Worm (Caenorhabditis elegans) whole organism, L1 larva: ENCODE data around the gene dnj-25.

ENCODE experiments used
- C16A3.4 ChIP-seq: fragments of 150-350 bp; optimal IDR thresholded peaks from 2 replicates; lab custom pipeline; 2014; ENCODE audit warnings: missing biosample characterization, missing genetic modification characterization
- Y116A8C.19 ChIP-seq: sonication (generic microtip); optimal IDR thresholded peaks from 2 replicates; lab custom pipeline; 2016; ENCODE audit warnings: missing compliant biosample characterization, missing genetic modification characterization, borderline replicate concordance
- alr-1 ChIP-seq: fragments of 200-800 bp; sonication (Bioruptor generic); optimal IDR thresholded peaks from 2 replicates; lab custom pipeline; 2018; ENCODE audit warnings: borderline replicate concordance, mild to moderate bottlenecking, missing genetic modification characterization, missing compliant biosample characterization
- aly-2 ChIP-seq: fragments of 150-350 bp; optimal IDR thresholded peaks from 2 replicates; lab custom pipeline; 2014; ENCODE audit warnings: missing biosample characterization, missing genetic modification characterization
- ceh-63 ChIP-seq: fragments of 200-800 bp; sonication (Bioruptor generic); optimal IDR thresholded peaks from 2 replicates; lab custom pipeline; 2018; ENCODE audit warnings: mild to moderate bottlenecking, missing genetic modification characterization, missing compliant biosample characterization
- ceh-90 ChIP-seq: sonication (generic microtip); optimal IDR thresholded peaks from 2 replicates; lab custom pipeline; 2016; ENCODE audit warnings: missing genetic modification characterization, missing compliant biosample characterization
- dpl-1 ChIP-seq, 3 experiments: fragments of 150-350 bp in 2 of 3; sonication (generic microtip) in 1 of 3; optimal IDR thresholded peaks; 2 replicates each; lab custom pipeline; 2014 to 2017; ENCODE audit warnings: missing biosample characterization in 3 of 3, missing genetic modification characterization in 3 of 3, missing genetic modification reagents in 3 of 3
- dsc-1 ChIP-seq: sonication (generic microtip); optimal IDR thresholded peaks from 2 replicates; lab custom pipeline; 2016; ENCODE audit warnings: mild to moderate bottlenecking, missing genetic modification characterization, missing compliant biosample characterization
- efl-1 ChIP-seq, 4 experiments: fragments of 150-350 bp; optimal IDR thresholded peaks in 3 of 4; peaks in 1 of 4; 1 replicate in 1 of 4; 2 replicates in 3 of 4; lab custom pipeline; 2014; ENCODE audit warnings: missing biosample characterization in 2 of 4, missing genetic modification characterization in 2 of 4, missing genetic modification reagents in 2 of 4
- egl-13 ChIP-seq: sonication (generic microtip); optimal IDR thresholded peaks from 2 replicates; lab custom pipeline; 2016; ENCODE audit warnings: missing genotype, missing genetic modification reagents, missing genetic modification characterization, missing compliant biosample characterization
- egl-27 ChIP-seq, 2 experiments: fragments of 150-350 bp in 1 of 2; sonication (generic microtip); optimal IDR thresholded peaks; 3 replicates each; lab custom pipeline; 2017 to 2018; ENCODE audit warnings: missing biosample characterization in 2 of 2, missing genetic modification characterization in 2 of 2, missing genetic modification reagents in 2 of 2
- elt-2 ChIP-seq: sonication (generic microtip); optimal IDR thresholded peaks from 2 replicates; lab custom pipeline; 2016; ENCODE audit warnings: missing genetic modification characterization, mild to moderate bottlenecking, inconsistent platforms, missing compliant biosample characterization, missing genetic modification reagents
- elt-3 ChIP-seq, 6 experiments: fragments of 150-350 bp in 1 of 6; sonication (generic microtip); optimal IDR thresholded peaks; 2 replicates each; lab custom pipeline; 2017 to 2018; ENCODE audit warnings: missing biosample characterization in 6 of 6, missing genetic modification characterization in 6 of 6, inconsistent platforms in 1 of 6
- fkh-10 ChIP-seq: sonication (generic microtip); optimal IDR thresholded peaks from 2 replicates; lab custom pipeline; 2017; ENCODE audit warnings: missing biosample characterization, missing genetic modification reagents, missing genetic modification characterization
- fkh-8 ChIP-seq: sonication (generic microtip); optimal IDR thresholded peaks from 2 replicates; lab custom pipeline; 2016; ENCODE audit warnings: mild to moderate bottlenecking, missing genetic modification characterization, missing compliant biosample characterization
- grh-1 ChIP-seq: fragments of 200-800 bp; sonication (Bioruptor generic); IDR thresholded peaks from 2 replicates; pipeline ENCODE4 v1.3.6; 2022; ENCODE audit warnings: missing genetic modification reagents, missing genetic modification characterization, missing compliant biosample characterization
- hlh-17 ChIP-seq: fragments of 200-800 bp; sonication (Bioruptor generic); optimal IDR thresholded peaks from 2 replicates; lab custom pipeline; 2018; ENCODE audit warnings: missing genetic modification characterization, mild to moderate bottlenecking, missing compliant biosample characterization, moderate library complexity, borderline replicate concordance
- isw-1 ChIP-seq: fragments of 200-800 bp; sonication (Bioruptor generic); IDR thresholded peaks from 2 replicates; pipeline ENCODE4 v1.3.6; 2022; ENCODE audit warnings: missing genetic modification characterization, missing compliant biosample characterization
- lin-13 ChIP-seq: fragments of 150-350 bp; optimal IDR thresholded peaks from 2 replicates; lab custom pipeline; 2014; ENCODE audit warnings: missing biosample characterization, missing genetic modification reagents, missing genetic modification characterization
- lin-14 ChIP-seq: fragments of 200-800 bp; sonication (Bioruptor generic); optimal IDR thresholded peaks from 2 replicates; lab custom pipeline; 2018; ENCODE audit warnings: mild to moderate bottlenecking, missing genetic modification characterization, moderate library complexity, missing compliant biosample characterization
- lin-39 ChIP-seq: fragments of 150-350 bp; optimal IDR thresholded peaks from 2 replicates; lab custom pipeline; 2014; ENCODE audit warnings: missing biosample characterization, missing genetic modification reagents, missing genetic modification characterization
- mab-9 ChIP-seq: fragments of 200-800 bp; sonication (Bioruptor generic); IDR thresholded peaks from 2 replicates; pipeline ENCODE4 v1.3.6; 2022; ENCODE audit warnings: missing genetic modification reagents, missing genetic modification characterization, missing compliant biosample characterization
- mdl-1 ChIP-seq, 2 experiments: fragments of 150-350 bp; optimal IDR thresholded peaks; 2 replicates each; lab custom pipeline; 2014 to 2017; ENCODE audit warnings: missing biosample characterization in 2 of 2, missing genetic modification characterization in 2 of 2, inconsistent platforms in 1 of 2
- nhr-20 ChIP-seq: sonication (generic microtip); optimal IDR thresholded peaks from 2 replicates; lab custom pipeline; 2016; ENCODE audit warnings: mild to moderate bottlenecking, missing genetic modification characterization, missing compliant biosample characterization
- nhr-237 ChIP-seq: fragments of 150-350 bp; optimal IDR thresholded peaks from 2 replicates; lab custom pipeline; 2014; ENCODE audit warnings: missing biosample characterization, missing genetic modification characterization
- nhr-47 ChIP-seq: sonication (generic microtip); optimal IDR thresholded peaks from 2 replicates; lab custom pipeline; 2016; ENCODE audit warnings: mild to moderate bottlenecking, missing genetic modification characterization, moderate library complexity, missing compliant biosample characterization
- nhr-71 ChIP-seq: sonication (generic microtip); optimal IDR thresholded peaks from 2 replicates; lab custom pipeline; 2016; ENCODE audit warnings: mild to moderate bottlenecking, missing genetic modification characterization, moderate library complexity, missing compliant biosample characterization
- nhr-76 ChIP-seq: sonication (generic microtip); optimal IDR thresholded peaks from 2 replicates; lab custom pipeline; 2017; ENCODE audit warnings: missing biosample characterization, missing genetic modification characterization
- nhr-77 ChIP-seq: fragments of 150-350 bp; optimal IDR thresholded peaks from 2 replicates; lab custom pipeline; 2014; ENCODE audit warnings: missing biosample characterization, missing genetic modification characterization
- nhr-90 ChIP-seq: sonication (generic microtip); optimal IDR thresholded peaks from 2 replicates; lab custom pipeline; 2016; ENCODE audit warnings: mild to moderate bottlenecking, missing genetic modification characterization, missing compliant biosample characterization; ENCODE audit not compliant: poor library complexity
- rnt-1 ChIP-seq: sonication (generic microtip); optimal IDR thresholded peaks from 2 replicates; lab custom pipeline; 2016; ENCODE audit warnings: mild to moderate bottlenecking, missing genetic modification characterization, moderate library complexity, missing compliant biosample characterization
- snpc-4 ChIP-seq: fragments of 150-350 bp; optimal IDR thresholded peaks from 2 replicates; lab custom pipeline; 2014; ENCODE audit warnings: missing biosample characterization, missing genetic modification characterization
- sox-4 ChIP-seq: sonication (generic microtip); optimal IDR thresholded peaks from 2 replicates; lab custom pipeline; 2016; ENCODE audit warnings: missing genetic modification characterization, missing compliant biosample characterization
- tlp-1 ChIP-seq: fragments of 150-350 bp; optimal IDR thresholded peaks from 2 replicates; lab custom pipeline; 2014; ENCODE audit warnings: missing biosample characterization, missing genetic modification characterization
- zag-1 ChIP-seq: fragments of 150-350 bp; optimal IDR thresholded peaks from 2 replicates; lab custom pipeline; 2014; ENCODE audit warnings: missing biosample characterization, missing genetic modification characterization

Gene dnj-25

ce11 chrV:20761758-20762157, 17.6 kb upstream of the dnj-25 start (continued):
- no peak for TF ChIP-seq lin-13 (GFP tag; lab: Kevin White, UChicago)
- TF ChIP-seq egl-27 (tag; optimal IDR thresholded peaks at IDR 0.05; lab: Kevin White, UChicago), result peak in 1 of 2 experiments; percentile 7
- no peak for TF ChIP-seq snpc-4 (tag; lab: Kevin White, UChicago)
- TF ChIP-seq ceh-90 (tag; lab: Kevin White, UChicago), result no peak
- TF ChIP-seq Y116A8C.19 (tag; lab: Kevin White, UChicago), result no peak

ce11 chrV:20758106-20758505, 14.0 kb upstream of the dnj-25 start:
- TF ChIP-seq dpl-1 (GFP tag; optimal IDR thresholded peaks at IDR 0.05; lab: Kevin White, UChicago) (no peak), efl-1 (optimal IDR thresholded peaks at IDR 0.05; lab: Kevin White, UChicago) (no peak), efl-1 (GFP tag; optimal IDR thresholded peaks at IDR 0.05 in 1 of 2; lab: Kevin White, UChicago) (peak in 1 of 2 experiments; percentile 75)

- TF ChIP-seq rnt-1 (tag; lab: Kevin White, UChicago), result no peak
- TF ChIP-seq tlp-1 (tag; lab: Kevin White, UChicago), result no peak
- TF ChIP-seq aly-2 (tag; lab: Kevin White, UChicago), result no peak
- no peak for TF ChIP-seq isw-1 (GFP tag; lab: Robert Waterston, UW)
- no peak for TF ChIP-seq ceh-63
- TF ChIP-seq hlh-17 (GFP tag; lab: Kevin White, UChicago), result no peak
- no peak for TF ChIP-seq nhr-20 (tag; lab: Kevin White, UChicago)
- no peak for TF ChIP-seq alr-1 (tag; lab: Kevin White, UChicago)
- TF ChIP-seq zag-1 (tag; lab: Kevin White, UChicago), result no peak
- TF ChIP-seq nhr-71 (tag; lab: Kevin White, UChicago), result no peak
- no peak for TF ChIP-seq nhr-90 (tag; lab: Kevin White, UChicago)
- no peak for TF ChIP-seq fkh-8 (tag; lab: Kevin White, UChicago)
- TF ChIP-seq lin-13 (GFP tag; lab: Kevin White, UChicago), result no peak
- TF ChIP-seq nhr-47 (tag; lab: Kevin White, UChicago), result no peak
- TF ChIP-seq grh-1, result no peak
- no peak for TF ChIP-seq egl-13 (tag; lab: Kevin White, UChicago)
- TF ChIP-seq nhr-76, result no peak
- TF ChIP-seq fkh-10 (GFP tag; lab: Kevin White, UChicago), result no peak
- no peak for TF ChIP-seq dsc-1 (tag; lab: Kevin White, UChicago)
- TF ChIP-seq elt-2 (tag; lab: Kevin White, UChicago), result no peak
Measured at ce11 chrV:20757255-20757654, 13.1 kb upstream of the dnj-25 start.

- no peak for TF ChIP-seq mab-9
- no peak for TF ChIP-seq ceh-63
- TF ChIP-seq mdl-1 (tag; optimal IDR thresholded peaks at IDR 0.05; lab: Kevin White, UChicago), result peak in 1 of 2 experiments; percentile 22
- peak; percentile 26 for TF ChIP-seq lin-14 (GFP tag; lab: Kevin White, UChicago)
- no peak for TF ChIP-seq nhr-237 (tag; lab: Kevin White, UChicago)
- no peak for TF ChIP-seq elt-3 (tag; optimal IDR thresholded peaks at IDR 0.05; lab: Kevin White, UChicago)
- no peak for TF ChIP-seq nhr-76
- TF ChIP-seq nhr-77 (tag; lab: Kevin White, UChicago), result no peak
Measured at ce11 chrV:20756385-20756996, 12.3 kb upstream of the dnj-25 start.

- TF ChIP-seq elt-2 (tag; lab: Kevin White, UChicago), result no peak
- no peak for TF ChIP-seq lin-39 (tag; lab: Kevin White, UChicago)
- TF ChIP-seq C16A3.4 (tag; lab: Kevin White, UChicago), result no peak
- TF ChIP-seq sox-4 (tag; lab: Kevin White, UChicago), result no peak
Measured at ce11 chrV:20755494-20755893, 11.3 kb upstream of the dnj-25 start.
